Fruit fly (Drosophila melanogaster) whole organism, prepupa: ENCODE results near the gene CG13713.

Experiments
- Blimp-1 ChIP-seq: fragments of 200-800 bp; sonication (Bioruptor generic); optimal IDR thresholded peaks from 3 replicates; lab custom pipeline; 2017; ENCODE audit warnings: missing biosample characterization, missing genetic modification characterization, mild to moderate bottlenecking, moderate library complexity, missing genetic modification reagents
- CG11294 ChIP-seq: fragments of 200-800 bp; sonication (Bioruptor generic); IDR thresholded peaks from 2 replicates; pipeline ENCODE4 v1.3.6; 2022; ENCODE audit warnings: missing biosample characterization, missing genetic modification characterization
- CG11902 ChIP-seq: fragments of 200-800 bp; sonication (Bioruptor generic); optimal IDR thresholded peaks from 3 replicates; lab custom pipeline; 2016; ENCODE audit warnings: missing biosample characterization, missing genetic modification characterization
- CG1621 ChIP-seq: fragments of 200-800 bp; sonication (Bioruptor generic); optimal IDR thresholded peaks from 3 replicates; lab custom pipeline; 2018; ENCODE audit warnings: missing biosample characterization, mild to moderate bottlenecking, missing genetic modification characterization
- CG3032 ChIP-seq: fragments of 200-800 bp; optimal IDR thresholded peaks from 2 replicates; lab custom pipeline; 2019; ENCODE audit warnings: missing biosample characterization, mild to moderate bottlenecking, missing genetic modification characterization, moderate library complexity
- CG31627 ChIP-seq: fragments of 200-800 bp; sonication (Bioruptor generic); optimal IDR thresholded peaks from 3 replicates; lab custom pipeline; 2016; ENCODE audit warnings: missing biosample characterization, missing genetic modification characterization
- CG32006 ChIP-seq: fragments of 200-800 bp; sonication (Bioruptor generic); optimal IDR thresholded peaks from 3 replicates; lab custom pipeline; 2017; ENCODE audit warnings: missing biosample characterization, mild to moderate bottlenecking, missing genetic modification characterization
- CG3919 ChIP-seq: fragments of 200-800 bp; sonication (Bioruptor generic); optimal IDR thresholded peaks from 3 replicates; lab custom pipeline; 2016; ENCODE audit warnings: missing biosample characterization, missing genetic modification characterization
- CG4318 ChIP-seq: fragments of 200-800 bp; sonication (Bioruptor generic); optimal IDR thresholded peaks from 3 replicates; lab custom pipeline; 2017; ENCODE audit warnings: missing biosample characterization, mild to moderate bottlenecking, missing genetic modification characterization
- CG6276 ChIP-seq: fragments of 200-800 bp; sonication (Bioruptor generic); optimal IDR thresholded peaks from 2 replicates; lab custom pipeline; 2017; ENCODE audit warnings: missing biosample characterization, mild to moderate bottlenecking, missing genetic modification characterization
- CG6792 ChIP-seq: fragments of 200-800 bp; sonication (Bioruptor generic); optimal IDR thresholded peaks from 3 replicates; lab custom pipeline; 2016; ENCODE audit warnings: missing biosample characterization, missing genetic modification characterization
- CG6808 ChIP-seq: fragments of 200-800 bp; sonication (Bioruptor generic); optimal IDR thresholded peaks from 3 replicates; lab custom pipeline; 2017; ENCODE audit warnings: missing biosample characterization, missing genetic modification characterization, mild to moderate bottlenecking, moderate library complexity, missing genetic modification reagents
- CG6854 ChIP-seq: fragments of 200-800 bp; sonication (Bioruptor generic); optimal IDR thresholded peaks from 2 replicates; lab custom pipeline; 2017; ENCODE audit warnings: missing biosample characterization, mild to moderate bottlenecking, missing genetic modification characterization
- CG8119 ChIP-seq: fragments of 200-800 bp; sonication (Bioruptor generic); IDR thresholded peaks from 3 replicates; pipeline ENCODE4 v1.3.6; 2022; ENCODE audit warnings: missing biosample characterization, missing genetic modification characterization
- CG8319 ChIP-seq: fragments of 200-800 bp; sonication (Bioruptor generic); optimal IDR thresholded peaks from 3 replicates; lab custom pipeline; 2016; ENCODE audit warnings: missing biosample characterization, missing genetic modification characterization
- CG8632 ChIP-seq: fragments of 200-800 bp; sonication (Bioruptor generic); optimal IDR thresholded peaks from 3 replicates; lab custom pipeline; 2016; ENCODE audit warnings: missing biosample characterization, missing genetic modification characterization
- CG9139 ChIP-seq: fragments of 200-800 bp; sonication (Bioruptor generic); optimal IDR thresholded peaks from 3 replicates; lab custom pipeline; 2017; ENCODE audit warnings: missing biosample characterization, mild to moderate bottlenecking, missing genetic modification characterization
- Eip75B ChIP-seq: fragments of 200-800 bp; sonication (Bioruptor generic); optimal IDR thresholded peaks from 3 replicates; lab custom pipeline; 2016; ENCODE audit warnings: missing biosample characterization, missing genetic modification characterization
- Eip78C ChIP-seq: fragments of 200-800 bp; sonication (Bioruptor generic); peaks from one replicate; lab custom pipeline; 2016; ENCODE audit warnings: missing biosample characterization, missing genetic modification characterization
- Ets96B ChIP-seq: fragments of 200-800 bp; optimal IDR thresholded peaks from 2 replicates; lab custom pipeline; 2019; ENCODE audit warnings: missing biosample characterization, mild to moderate bottlenecking, missing genetic modification characterization, moderate library complexity
- Hr39 ChIP-seq: fragments of 200-800 bp; sonication (Bioruptor generic); optimal IDR thresholded peaks from 2 replicates; lab custom pipeline; 2016; ENCODE audit warnings: missing biosample characterization, missing genetic modification characterization
- Hr4 ChIP-seq: fragments of 200-800 bp; sonication (Bioruptor generic); optimal IDR thresholded peaks from 3 replicates; lab custom pipeline; 2016; ENCODE audit warnings: missing biosample characterization, missing genetic modification characterization
- Lpt ChIP-seq: fragments of 200-800 bp; sonication (Bioruptor generic); optimal IDR thresholded peaks from 3 replicates; lab custom pipeline; 2016; ENCODE audit warnings: missing biosample characterization, missing genetic modification characterization
- Met ChIP-seq: fragments of 200-800 bp; sonication (Bioruptor generic); optimal IDR thresholded peaks from 3 replicates; lab custom pipeline; 2016; ENCODE audit warnings: missing biosample characterization, missing genetic modification characterization
- Smox ChIP-seq: fragments of 200-800 bp; sonication (Bioruptor generic); optimal IDR thresholded peaks from 3 replicates; lab custom pipeline; 2016; ENCODE audit warnings: missing biosample characterization, missing genetic modification characterization
- Sox15 ChIP-seq: fragments of 200-800 bp; sonication (Bioruptor generic); optimal IDR thresholded peaks from 3 replicates; lab custom pipeline; 2016; ENCODE audit warnings: missing biosample characterization, missing genetic modification characterization
- achi ChIP-seq: fragments of 200-800 bp; sonication (Bioruptor generic); optimal IDR thresholded peaks from 3 replicates; lab custom pipeline; 2016; ENCODE audit warnings: missing biosample characterization, missing genetic modification characterization
- cyc ChIP-seq: fragments of 200-800 bp; sonication (Bioruptor generic); optimal IDR thresholded peaks from 3 replicates; lab custom pipeline; 2016; ENCODE audit warnings: missing biosample characterization, missing genetic modification characterization
- dac ChIP-seq: fragments of 200-800 bp; sonication (Bioruptor generic); optimal IDR thresholded peaks from 2 replicates; lab custom pipeline; 2017; ENCODE audit warnings: missing biosample characterization, mild to moderate bottlenecking, missing genetic modification characterization
- eg ChIP-seq: fragments of 200-800 bp; sonication (Bioruptor generic); IDR thresholded peaks from 3 replicates; pipeline ENCODE4 v1.3.6; 2022; ENCODE audit warnings: missing biosample characterization, missing genetic modification characterization
- fd59A ChIP-seq: fragments of 200-800 bp; sonication (Bioruptor generic); optimal IDR thresholded peaks from 2 replicates; lab custom pipeline; 2017; ENCODE audit warnings: missing biosample characterization, mild to moderate bottlenecking, missing genetic modification characterization, missing genetic modification reagents
- fkh ChIP-seq: fragments of 200-800 bp; sonication (Bioruptor generic); optimal IDR thresholded peaks from 3 replicates; lab custom pipeline; 2017; ENCODE audit warnings: missing biosample characterization, mild to moderate bottlenecking, missing genetic modification characterization, moderate library complexity
- net ChIP-seq: fragments of 200-800 bp; sonication (Bioruptor generic); optimal IDR thresholded peaks from 3 replicates; lab custom pipeline; 2016; ENCODE audit warnings: missing biosample characterization, missing genetic modification characterization
- pdm3 ChIP-seq: fragments of 200-800 bp; sonication (Bioruptor generic); optimal IDR thresholded peaks from 3 replicates; lab custom pipeline; 2016; ENCODE audit warnings: missing biosample characterization, missing genetic modification characterization
- salr ChIP-seq, 2 experiments: fragments of 200-800 bp; sonication (Bioruptor generic); optimal IDR thresholded peaks; 3 replicates each; lab custom pipeline; 2016 to 2018; ENCODE audit warnings: missing biosample characterization in 2 of 2, missing genetic modification characterization in 2 of 2, mild to moderate bottlenecking in 1 of 2
- spab ChIP-seq: fragments of 200-800 bp; sonication (Bioruptor generic); optimal IDR thresholded peaks from 2 replicates; lab custom pipeline; 2017; ENCODE audit warnings: missing biosample characterization, mild to moderate bottlenecking, missing genetic modification characterization, missing genetic modification reagents
- svp ChIP-seq: fragments of 200-800 bp; sonication (Bioruptor generic); peaks from one replicate; lab custom pipeline; 2016; ENCODE audit warnings: missing biosample characterization, missing genetic modification characterization
- topi ChIP-seq: fragments of 200-800 bp; sonication (Bioruptor generic); optimal IDR thresholded peaks from 3 replicates; lab custom pipeline; 2016; ENCODE audit warnings: missing biosample characterization, missing genetic modification characterization
- vri ChIP-seq: fragments of 200-800 bp; sonication (Bioruptor generic); optimal IDR thresholded peaks from 3 replicates; lab custom pipeline; 2016; ENCODE audit warnings: missing biosample characterization, mild to moderate bottlenecking, missing genetic modification characterization

Gene CG13713

dm6 chr3L:4697301-4697700, at the start of gene CG13713:
Gene CG13713, plus strand, starts transcription at chr3L:4697601.
- TF ChIP-seq CG1621 (tag; lab: Kevin White, UChicago) (no peak), dac (GFP tag; lab: Kevin White, UChicago) (no peak), CG32006 (GFP tag; lab: Kevin White, UChicago) (no peak), Ets96B (tag; lab: Kevin White, UChicago) (no peak), fd59A (GFP tag; lab: Kevin White, UChicago) (no peak), Met (GFP tag; lab: Kevin White, UChicago) (no peak), topi (GFP tag; lab: Kevin White, UChicago) (no peak), CG3919 (GFP tag; lab: Kevin White, UChicago) (no peak), cyc (GFP tag; lab: Kevin White, UChicago) (no peak), pdm3 (GFP tag; lab: Kevin White, UChicago) (no peak), achi (GFP tag; lab: Kevin White, UChicago) (no peak), CG6854 (GFP tag; lab: Kevin White, UChicago) (no peak), CG3032 (no peak), Lpt (GFP tag; lab: Kevin White, UChicago) (no peak), Eip75B (no peak), Eip78C (GFP tag; lab: Kevin White, UChicago) (no peak), vri (GFP tag; lab: Kevin White, UChicago) (no peak)

- TF ChIP-seq Smox (GFP tag; lab: Kevin White, UChicago) (no peak), CG1621 (tag; lab: Kevin White, UChicago) (no peak), CG8319 (no peak)
Observed at dm6 chr3L:4647976-4648375, 49.4 kb upstream of the CG13713 start, which contains the start of gene TTLL1B. Gene TTLL1B, plus strand, starts transcription at chr3L:4648276.

dm6 chr3L:4667289-4667688, 30.1 kb upstream of the CG13713 start, which contains the start of gene CG32236:
Gene CG32236, minus strand, starts transcription at chr3L:4667389.
- TF ChIP-seq Eip78C (GFP tag; lab: Kevin White, UChicago), result no peak
- TF ChIP-seq Met (GFP tag; lab: Kevin White, UChicago), result no peak
- TF ChIP-seq CG11902 (GFP tag; lab: Kevin White, UChicago), result no peak
- TF ChIP-seq fkh (GFP tag; lab: Kevin White, UChicago), result no peak
- no peak for TF ChIP-seq CG6276 (GFP tag; lab: Kevin White, UChicago)
- TF ChIP-seq Eip75B, result no peak
- no peak for TF ChIP-seq salr (GFP tag; optimal IDR thresholded peaks at IDR 0.05; lab: Kevin White, UChicago)
- no peak for TF ChIP-seq achi (GFP tag; lab: Kevin White, UChicago)
- TF ChIP-seq CG4318 (GFP tag; lab: Kevin White, UChicago), result no peak
- TF ChIP-seq CG6792 (GFP tag; lab: Kevin White, UChicago), result no peak
- no peak for TF ChIP-seq svp (GFP tag; lab: Kevin White, UChicago)

- TF ChIP-seq Met (GFP tag; lab: Kevin White, UChicago) (no peak), CG8119 (GFP tag; lab: Robert Waterston, UW) (no peak), eg (GFP tag; lab: Robert Waterston, UW) (no peak), CG6854 (GFP tag; lab: Kevin White, UChicago) (no peak), net (GFP tag; lab: Kevin White, UChicago) (no peak), CG11294 (GFP tag; lab: Robert Waterston, UW) (no peak), pdm3 (GFP tag; lab: Kevin White, UChicago) (no peak)
Observed at dm6 chr3L:4677532-4677931, 19.9 kb upstream of the CG13713 start, which contains the start of gene CG34266. Gene CG34266, plus strand, starts transcription at chr3L:4677832.

- TF ChIP-seq Blimp-1 (GFP tag; lab: Kevin White, UChicago) (no peak), dac (GFP tag; lab: Kevin White, UChicago) (no peak), Hr4 (GFP tag; lab: Kevin White, UChicago) (no peak), Eip78C (GFP tag; lab: Kevin White, UChicago) (peak; percentile 81), CG32006 (GFP tag; lab: Kevin White, UChicago) (peak; percentile 36), CG6854 (GFP tag; lab: Kevin White, UChicago) (no peak), CG4318 (GFP tag; lab: Kevin White, UChicago) (no peak), CG8319 (no peak), spab (peak; percentile 16), Ets96B (tag; lab: Kevin White, UChicago) (peak; percentile 41), CG1621 (tag; lab: Kevin White, UChicago) (no peak), CG8632 (GFP tag; lab: Kevin White, UChicago) (no peak), CG3919 (GFP tag; lab: Kevin White, UChicago) (peak; percentile 35), net (GFP tag; lab: Kevin White, UChicago) (no peak), svp (GFP tag; lab: Kevin White, UChicago) (peak; percentile 63), CG6808 (GFP tag; lab: Kevin White, UChicago) (no peak), cyc (GFP tag; lab: Kevin White, UChicago) (peak; percentile 8), Sox15 (GFP tag; lab: Kevin White, UChicago) (no peak), CG11294 (GFP tag; lab: Robert Waterston, UW) (no peak), CG3032 (no peak), CG6276 (GFP tag; lab: Kevin White, UChicago) (peak; percentile 6), CG11902 (GFP tag; lab: Kevin White, UChicago) (no peak), Hr39 (no peak), CG9139 (GFP tag; lab: Kevin White, UChicago) (no peak), CG31627 (GFP tag; lab: Kevin White, UChicago) (no peak), Smox (GFP tag; lab: Kevin White, UChicago) (no peak), Met (GFP tag; lab: Kevin White, UChicago) (no peak), fkh (GFP tag; lab: Kevin White, UChicago) (no peak)
Observed at dm6 chr3L:4679063-4679462, 18.3 kb upstream of the CG13713 start.
